Fruit fly (Drosophila melanogaster) whole organism, wandering third instar larva: ENCODE measurements around the gene Nca.

Source experiments
- Dfd ChIP-seq: fragments of >200 bp; optimal IDR thresholded peaks from 2 replicates; lab custom pipeline; 2017; ENCODE audit warnings: missing biosample characterization, missing genetic modification characterization
- GATAd ChIP-seq: sonication (Bioruptor generic); optimal IDR thresholded peaks from 2 replicates; lab custom pipeline; 2016; ENCODE audit warnings: missing biosample characterization, missing genetic modification characterization
- Hnf4 ChIP-seq: fragments of 200-800 bp; sonication (Bioruptor generic); optimal IDR thresholded peaks from 2 replicates; lab custom pipeline; 2016; ENCODE audit warnings: missing biosample characterization, mild to moderate bottlenecking, missing genetic modification characterization
- brk ChIP-seq: fragments of 200-800 bp; sonication (Bioruptor generic); optimal IDR thresholded peaks from 2 replicates; lab custom pipeline; 2016; ENCODE audit warnings: missing biosample characterization, mild to moderate bottlenecking, missing genetic modification characterization
- lola ChIP-seq: fragments of >200 bp; optimal IDR thresholded peaks from 2 replicates; lab custom pipeline; 2017; ENCODE audit warnings: missing biosample characterization, missing genetic modification characterization
- usp ChIP-seq: fragments of >200 bp; optimal IDR thresholded peaks from 2 replicates; lab custom pipeline; 2017; ENCODE audit warnings: missing biosample characterization, missing genetic modification characterization

- TF ChIP-seq Hnf4 (GFP tag; lab: Kevin White, UChicago) (no peak), GATAd (no peak), lola (GFP tag; lab: Kevin White, UChicago) (no peak), brk (peak; percentile 30), Dfd (GFP tag; lab: Kevin White, UChicago) (no peak), usp (GFP tag; lab: Kevin White, UChicago) (no peak)
Measured at dm6 chr3L:19991714-19992231, at the start of gene Nca, which contains the start of gene CG7646.
